Fruit fly (Drosophila melanogaster) whole organism, embryonic: ENCODE results near the gene CG9961.

Experiments
- Abd-B ChIP-seq: fragments of 200-800 bp; sonication (Bioruptor generic); optimal IDR thresholded peaks from 2 replicates; lab custom pipeline; 2018; ENCODE audit warnings: missing biosample characterization, mild to moderate bottlenecking, missing genetic modification characterization, moderate library complexity
- CG11247 ChIP-seq: fragments of 200-800 bp; sonication (Bioruptor generic); IDR thresholded peaks from 2 replicates; pipeline ENCODE4 v1.3.6; 2022; ENCODE audit warnings: missing biosample characterization, missing genetic modification characterization
- CG12769 ChIP-seq: fragments of 200-800 bp; sonication (Bioruptor generic); optimal IDR thresholded peaks from 2 replicates; lab custom pipeline; 2019; ENCODE audit warnings: missing biosample characterization, mild to moderate bottlenecking, missing genetic modification characterization, moderate library complexity
- CG15011 ChIP-seq: fragments of 200-800 bp; sonication (Bioruptor generic); optimal IDR thresholded peaks from 3 replicates; lab custom pipeline; 2018; ENCODE audit warnings: missing biosample characterization, mild to moderate bottlenecking, missing genetic modification characterization
- CG15269 ChIP-seq: fragments of 200-800 bp; sonication (Bioruptor generic); optimal IDR thresholded peaks from 2 replicates; lab custom pipeline; 2018; ENCODE audit warnings: missing biosample characterization, mild to moderate bottlenecking, missing genetic modification characterization, moderate library complexity
- CG15479 ChIP-seq: fragments of 200-800 bp; sonication (Bioruptor generic); optimal IDR thresholded peaks from 3 replicates; lab custom pipeline; 2019; ENCODE audit warnings: missing biosample characterization, mild to moderate bottlenecking, missing genetic modification characterization, moderate library complexity
- CG17361 ChIP-seq: fragments of 200-800 bp; sonication (Bioruptor generic); IDR thresholded peaks from 3 replicates; pipeline ENCODE4 v1.3.6; 2022; ENCODE audit warnings: missing biosample characterization, missing genetic modification characterization
- CG17829 ChIP-seq: fragments of 200-800 bp; optimal IDR thresholded peaks from 2 replicates; lab custom pipeline; 2019; ENCODE audit warnings: missing biosample characterization, mild to moderate bottlenecking, missing genetic modification characterization, moderate library complexity
- CG3407 ChIP-seq: fragments of 200-800 bp; sonication (Bioruptor generic); optimal IDR thresholded peaks from 2 replicates; lab custom pipeline; 2018; ENCODE audit warnings: missing biosample characterization, mild to moderate bottlenecking, missing genetic modification characterization
- CG4730 ChIP-seq: fragments of 200-800 bp; sonication (Bioruptor generic); IDR thresholded peaks from 2 replicates; pipeline ENCODE4 v1.3.6; 2022; ENCODE audit warnings: missing biosample characterization, missing genetic modification characterization
- CG5245 ChIP-seq: fragments of 200-800 bp; sonication (Bioruptor generic); optimal IDR thresholded peaks from 3 replicates; lab custom pipeline; 2016; ENCODE audit warnings: missing biosample characterization, missing genetic modification characterization
- CG6272 ChIP-seq: fragments of 200-800 bp; sonication (Bioruptor generic); IDR thresholded peaks from 2 replicates; pipeline ENCODE4 v1.3.6; 2022; ENCODE audit warnings: missing biosample characterization, missing genetic modification characterization
- CG6765 ChIP-seq: fragments of 200-800 bp; sonication (Bioruptor generic); optimal IDR thresholded peaks from 3 replicates; lab custom pipeline; 2017; ENCODE audit warnings: missing biosample characterization, mild to moderate bottlenecking, missing genetic modification characterization
- CG7928 ChIP-seq: fragments of 200-800 bp; sonication (Bioruptor generic); optimal IDR thresholded peaks from 2 replicates; lab custom pipeline; 2017; ENCODE audit warnings: missing biosample characterization, mild to moderate bottlenecking, missing genetic modification characterization
- CoRest ChIP-seq: fragments of 200-800 bp; sonication (Bioruptor generic); optimal IDR thresholded peaks from 3 replicates; lab custom pipeline; 2018; ENCODE audit warnings: missing biosample characterization, mild to moderate bottlenecking, missing genetic modification characterization, moderate library complexity
- D19B ChIP-seq: fragments of 200-800 bp; sonication (Bioruptor generic); optimal IDR thresholded peaks from 2 replicates; lab custom pipeline; 2017; ENCODE audit warnings: missing biosample characterization, mild to moderate bottlenecking, missing genetic modification characterization
- Dad ChIP-seq: fragments of 200-800 bp; sonication (Bioruptor generic); optimal IDR thresholded peaks from 3 replicates; lab custom pipeline; 2016; ENCODE audit warnings: missing biosample characterization, missing genetic modification characterization
- E2f1 ChIP-seq: fragments of 200-800 bp; sonication (Bioruptor generic); IDR thresholded peaks from 2 replicates; pipeline ENCODE4 v1.3.6; 2022; ENCODE audit warnings: missing biosample characterization, missing genetic modification characterization
- Ets65A ChIP-seq: fragments of 200-800 bp; sonication (Bioruptor generic); peaks from one replicate; lab custom pipeline; 2016; ENCODE audit warnings: missing biosample characterization, missing genetic modification characterization
- Gug ChIP-seq: fragments of 200-800 bp; sonication (Bioruptor generic); IDR thresholded peaks from 4 replicates; pipeline ENCODE4 v1.3.6; 2022; ENCODE audit warnings: missing biosample characterization, missing genetic modification characterization
- Nf-YC ChIP-seq: fragments of 200-800 bp; optimal IDR thresholded peaks from 3 replicates; lab custom pipeline; 2019; ENCODE audit warnings: missing biosample characterization, mild to moderate bottlenecking, missing genetic modification characterization, moderate library complexity
- NfI ChIP-seq: fragments of 200-800 bp; sonication (Bioruptor generic); optimal IDR thresholded peaks from 3 replicates; lab custom pipeline; 2018; ENCODE audit warnings: missing biosample characterization, mild to moderate bottlenecking, missing genetic modification characterization, moderate library complexity
- abd-A ChIP-seq: fragments of 200-800 bp; sonication (Bioruptor generic); optimal IDR thresholded peaks from 3 replicates; lab custom pipeline; 2019; ENCODE audit warnings: missing biosample characterization, mild to moderate bottlenecking, missing genetic modification characterization, moderate library complexity
- chif ChIP-seq, 2 experiments: fragments of 200-800 bp; sonication (Bioruptor generic); optimal IDR thresholded peaks; 3 replicates each; lab custom pipeline; 2016; ENCODE audit warnings: missing biosample characterization in 2 of 2, missing genetic modification characterization in 2 of 2
- dmrt99B ChIP-seq: fragments of 200-800 bp; sonication (Bioruptor generic); optimal IDR thresholded peaks from 2 replicates; lab custom pipeline; 2018; ENCODE audit warnings: missing biosample characterization, mild to moderate bottlenecking, missing genetic modification characterization, moderate library complexity
- ems ChIP-seq: fragments of 200-800 bp; sonication (Bioruptor generic); optimal IDR thresholded peaks from 3 replicates; lab custom pipeline; 2016; ENCODE audit warnings: missing biosample characterization, missing genetic modification characterization
- fd3F ChIP-seq: fragments of 200-800 bp; sonication (Bioruptor generic); optimal IDR thresholded peaks from 2 replicates; lab custom pipeline; 2018; ENCODE audit warnings: missing biosample characterization, mild to moderate bottlenecking, missing genetic modification characterization, moderate library complexity
- grau ChIP-seq: fragments of 200-800 bp; optimal IDR thresholded peaks from 3 replicates; lab custom pipeline; 2019; ENCODE audit warnings: missing biosample characterization, mild to moderate bottlenecking, missing genetic modification characterization, moderate library complexity
- grn ChIP-seq: fragments of 200-800 bp; sonication (Bioruptor generic); optimal IDR thresholded peaks from 3 replicates; lab custom pipeline; 2017; ENCODE audit warnings: missing biosample characterization, missing genetic modification characterization
- ham ChIP-seq: fragments of 200-800 bp; sonication (Bioruptor generic); IDR thresholded peaks from 2 replicates; pipeline ENCODE4 v1.3.6; 2022; ENCODE audit warnings: missing biosample characterization, missing genetic modification characterization
- hb ChIP-seq: fragments of 200-800 bp; sonication (Bioruptor generic); IDR thresholded peaks from 3 replicates; pipeline ENCODE4 v1.3.6; 2022; ENCODE audit warnings: missing biosample characterization, missing genetic modification characterization; ENCODE audit not compliant: partially characterized antibody
- lola ChIP-seq, 3 experiments: fragments of >200 bp in 2 of 3; fragments of 200-800 bp in 1 of 3; sonication (Bioruptor generic) in 1 of 3; optimal IDR thresholded peaks; 2 replicates each; lab custom pipeline; 2017 to 2019; ENCODE audit warnings: missing biosample characterization in 3 of 3, missing genetic modification characterization in 3 of 3, mild to moderate bottlenecking in 1 of 3, moderate library complexity in 1 of 3
- lov ChIP-seq, 2 experiments: fragments of 200-800 bp in 1 of 2; fragments of >200 bp in 1 of 2; sonication (Bioruptor generic) in 1 of 2; IDR thresholded peaks in 1 of 2; optimal IDR thresholded peaks in 1 of 2; 2 replicates in 1 of 2; 3 replicates in 1 of 2; pipeline versions ENCODE4 v1.3.6 to Lab custom; 2017 to 2022; ENCODE audit warnings: missing biosample characterization in 1 of 2, missing genetic modification characterization in 1 of 2
- maf-S ChIP-seq: fragments of 200-800 bp; sonication (Bioruptor generic); optimal IDR thresholded peaks from 2 replicates; lab custom pipeline; 2016; ENCODE audit warnings: missing biosample characterization, missing genetic modification characterization
- mld ChIP-seq: fragments of 200-800 bp; sonication (Bioruptor generic); IDR thresholded peaks from 3 replicates; pipeline ENCODE4 v1.3.6; 2022; ENCODE audit warnings: missing biosample characterization, missing genetic modification characterization; ENCODE audit not compliant: partially characterized antibody
- nerfin-2 ChIP-seq: fragments of 200-800 bp; sonication (Bioruptor generic); IDR thresholded peaks from 2 replicates; pipeline ENCODE4 v1.3.6; 2022; ENCODE audit warnings: missing biosample characterization, missing genetic modification characterization; ENCODE audit not compliant: partially characterized antibody
- nom ChIP-seq: fragments of 200-800 bp; sonication (Bioruptor generic); optimal IDR thresholded peaks from 2 replicates; lab custom pipeline; 2017; ENCODE audit warnings: missing biosample characterization, missing genetic modification characterization, mild to moderate bottlenecking, moderate library complexity, missing genetic modification reagents
- odd ChIP-seq: fragments of 200-800 bp; sonication (Bioruptor generic); optimal IDR thresholded peaks from 2 replicates; lab custom pipeline; 2017; ENCODE audit warnings: missing biosample characterization, mild to moderate bottlenecking, missing genetic modification characterization
- org-1 ChIP-seq: fragments of 200-800 bp; sonication (Bioruptor generic); optimal IDR thresholded peaks from 2 replicates; lab custom pipeline; 2017; ENCODE audit warnings: missing biosample characterization, missing genetic modification characterization
- pnt ChIP-seq: fragments of 200-800 bp; sonication (Bioruptor generic); optimal IDR thresholded peaks from 3 replicates; lab custom pipeline; 2016; ENCODE audit warnings: missing biosample characterization, missing genetic modification characterization
- prd ChIP-seq, 3 experiments: fragments of >200 bp in 2 of 3; fragments of 200-800 bp in 1 of 3; sonication (Bioruptor generic) in 1 of 3; optimal IDR thresholded peaks in 2 of 3; IDR thresholded peaks in 1 of 3; 2 replicates in 2 of 3; 3 replicates in 1 of 3; pipeline versions ENCODE4 v1.3.6 to Lab custom; 2017 to 2022; ENCODE audit warnings: missing biosample characterization in 1 of 3, missing genetic modification characterization in 1 of 3
- psq ChIP-seq: fragments of 200-800 bp; sonication (Bioruptor generic); optimal IDR thresholded peaks from 2 replicates; lab custom pipeline; 2017; ENCODE audit warnings: missing biosample characterization, missing genetic modification characterization
- ranshi ChIP-seq: fragments of 200-800 bp; sonication (Bioruptor generic); IDR thresholded peaks from 2 replicates; pipeline ENCODE4 v1.3.6; 2022; ENCODE audit warnings: missing biosample characterization, missing genetic modification characterization
- ro ChIP-seq: fragments of 200-800 bp; sonication (Bioruptor generic); IDR thresholded peaks from 2 replicates; pipeline ENCODE4 v1.3.6; 2022; ENCODE audit warnings: missing biosample characterization, missing genetic modification characterization
- sna ChIP-seq: fragments of 200-800 bp; sonication (Bioruptor generic); IDR thresholded peaks from 2 replicates; pipeline ENCODE4 v1.3.6; 2022; ENCODE audit warnings: missing biosample characterization, missing genetic modification characterization; ENCODE audit not compliant: partially characterized antibody
- so ChIP-seq: fragments of 200-800 bp; sonication (Bioruptor generic); IDR thresholded peaks from 3 replicates; pipeline ENCODE4 v1.3.6; 2022; ENCODE audit warnings: missing biosample characterization, missing genetic modification characterization
- sob ChIP-seq: fragments of 200-800 bp; sonication (Bioruptor generic); IDR thresholded peaks from 2 replicates; pipeline ENCODE4 v1.3.6; 2022; ENCODE audit warnings: missing biosample characterization, missing genetic modification characterization
- tna ChIP-seq: fragments of 200-800 bp; sonication (Bioruptor generic); IDR thresholded peaks from 2 replicates; pipeline ENCODE4 v1.3.6; 2022; ENCODE audit warnings: missing biosample characterization, missing genetic modification characterization; ENCODE audit not compliant: partially characterized antibody

Gene CG9961

DNA sequence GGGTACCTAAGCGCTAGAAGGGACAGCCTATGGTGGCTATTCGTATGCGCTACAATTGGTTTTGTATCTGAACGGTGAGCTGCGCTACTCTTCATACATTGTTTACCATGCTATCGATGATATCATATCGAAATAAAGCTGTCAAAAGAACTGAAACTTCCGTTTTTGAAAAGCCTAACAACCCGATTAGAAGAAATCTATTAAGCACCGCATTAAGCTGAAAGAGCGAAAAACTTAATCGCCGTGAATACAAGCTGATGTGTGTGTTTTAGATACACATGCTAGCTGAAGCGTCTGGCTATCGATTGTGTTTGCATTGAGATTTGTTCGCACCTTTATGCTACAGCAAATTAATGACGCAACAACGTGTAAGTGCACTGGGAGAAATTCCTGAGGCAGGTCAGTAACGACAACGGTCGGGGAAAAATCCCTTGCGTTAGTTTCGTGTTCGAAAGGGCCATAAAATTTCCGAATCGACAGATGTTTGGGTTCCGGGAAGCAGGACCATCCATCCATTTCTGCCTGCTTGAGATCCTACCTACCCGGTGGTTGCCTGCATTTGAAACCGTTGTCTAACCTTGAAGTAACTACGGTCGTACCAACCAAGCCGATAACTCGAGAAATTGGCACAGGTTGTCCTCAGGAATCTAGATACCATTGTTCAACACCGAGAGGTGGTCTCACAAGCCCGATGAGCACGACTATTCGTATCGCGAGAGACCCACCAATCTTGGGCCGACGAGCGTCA is 5.8 kb upstream of the CG9961 start (continued):
- TF ChIP-seq so (GFP tag; lab: Robert Waterston, UW) (no peak), CG6272 (GFP tag; lab: Robert Waterston, UW) (peak; percentile 75), ems (GFP tag; lab: Kevin White, UChicago) (peak; percentile 79), CG17361 (GFP tag; lab: Robert Waterston, UW) (no peak), nerfin-2 (no peak), ro (GFP tag; lab: Robert Waterston, UW) (no peak), CG4730 (GFP tag; lab: Robert Waterston, UW) (no peak), D19B (GFP tag; lab: Kevin White, UChicago) (peak; percentile 79), CG11247 (GFP tag; lab: Robert Waterston, UW) (no peak), sna (GFP tag; lab: Robert Waterston, UW) (no peak), NfI (GFP tag; lab: Kevin White, UChicago) (peak; percentile 70), lola (GFP tag; optimal IDR thresholded peaks at IDR 0.05; lab: Kevin White, UChicago) (peak in 1 of 3 experiments; percentile 61), psq (GFP tag; lab: Kevin White, UChicago) (peak; percentile 33), Nf-YC (tag; lab: Kevin White, UChicago) (peak; percentile 65), dmrt99B (tag; lab: Kevin White, UChicago) (peak; percentile 85), E2f1 (no peak), hb (GFP tag; lab: Robert Waterston, UW) (no peak), abd-A (tag; lab: Kevin White, UChicago) (peak; percentile 94), pnt (peak; percentile 70), CG5245 (peak; percentile 63), CG15269 (peak; percentile 89), odd (GFP tag; lab: Kevin White, UChicago) (peak; percentile 67), CG12769 (peak; percentile 92), Ets65A (peak; percentile 98), nom (GFP tag; lab: Kevin White, UChicago) (peak; percentile 2), grau (tag; lab: Kevin White, UChicago) (peak; percentile 86), grn (GFP tag; lab: Kevin White, UChicago) (peak; percentile 78), tna (GFP tag; lab: Robert Waterston, UW) (no peak), ham (GFP tag; lab: Robert Waterston, UW) (no peak), mld (no peak), CG15479 (GFP tag; lab: Kevin White, UChicago) (peak; percentile 92), Dad (GFP tag; lab: Kevin White, UChicago) (peak; percentile 78), CG17829 (tag; lab: Kevin White, UChicago) (peak; percentile 83), ranshi (no peak), sob (GFP tag; lab: Robert Waterston, UW) (no peak), fd3F (GFP tag; lab: Kevin White, UChicago) (peak; percentile 68), CG3407 (GFP tag; lab: Kevin White, UChicago) (peak; percentile 42), CG6765 (GFP tag; lab: Kevin White, UChicago) (peak; percentile 68), prd (optimal IDR thresholded peaks at IDR 0.05; lab: Kevin White, UChicago) (no peak), prd (GFP tag; IDR thresholded peaks at IDR 0.05; lab: Robert Waterston, UW) (no peak), Abd-B (GFP tag; lab: Kevin White, UChicago) (peak; percentile 83), org-1 (GFP tag; lab: Kevin White, UChicago) (peak; percentile 87), CG7928 (GFP tag; lab: Kevin White, UChicago) (peak; percentile 61), maf-S (GFP tag; lab: Kevin White, UChicago) (peak; percentile 78), CG15011 (GFP tag; lab: Kevin White, UChicago) (peak; percentile 71), CoRest (tag; lab: Kevin White, UChicago) (peak; percentile 82), Gug (GFP tag; lab: Robert Waterston, UW) (peak; percentile 88), chif (GFP tag; optimal IDR thresholded peaks at IDR 0.05; lab: Kevin White, UChicago) (peak; percentile 17 to 76), lov (optimal IDR thresholded peaks at IDR 0.05; lab: Kevin White, UChicago) (no peak), lov (GFP tag; IDR thresholded peaks at IDR 0.05; lab: Robert Waterston, UW) (no peak)
